Fruit fly (Drosophila melanogaster) Kc167 (cell line): Measurements from ENCODE around the gene CG17712.

Experiments
- Sin3A ChIP-seq: fragments of >200 bp; optimal IDR thresholded peaks from 2 replicates; lab custom pipeline; 2018; ENCODE audit warnings: missing external identifiers
- h ChIP-seq: fragments of >200 bp; optimal IDR thresholded peaks from 3 replicates; lab custom pipeline; 2018; ENCODE audit warnings: missing external identifiers
- insv ChIP-seq: fragments of >200 bp; optimal IDR thresholded peaks from 3 replicates; lab custom pipeline; 2018; ENCODE audit warnings: missing external identifiers

dm6 chr2L:1704746-1705145 is 47.2 kb downstream of the CG17712 start, which contains the start of gene cpb:
- TF ChIP-seq h (lab: Kevin White, UChicago) (no peak), Sin3A (no peak), insv (lab: Kevin White, UChicago) (no peak)
